Worm (Caenorhabditis elegans) whole organism, L4 larva: Measurements from ENCODE around the gene C16A11.5.

Experiments
- cey-2 ChIP-seq: sonication (generic microtip); optimal IDR thresholded peaks from 3 replicates; lab custom pipeline; 2017; ENCODE audit warnings: missing genetic modification characterization, mild to moderate bottlenecking, missing compliant biosample characterization, antibody characterized with exemption, borderline replicate concordance; ENCODE audit not compliant: insufficient read depth
- lin-1 ChIP-seq: fragments of 200-800 bp; sonication (Bioruptor generic); IDR thresholded peaks from 2 replicates; pipeline ENCODE4 v1.3.6; 2022; ENCODE audit warnings: missing genetic modification reagents, missing genetic modification characterization, missing compliant biosample characterization
- lin-13 ChIP-seq: fragments of 150-350 bp; optimal IDR thresholded peaks from 2 replicates; lab custom pipeline; 2014; ENCODE audit warnings: missing biosample characterization, missing genetic modification reagents, missing genetic modification characterization
- lin-39 ChIP-seq: fragments of 150-350 bp; optimal IDR thresholded peaks from 2 replicates; lab custom pipeline; 2014; ENCODE audit warnings: missing biosample characterization, missing genetic modification reagents, missing genetic modification characterization
- lsy-2 ChIP-seq, 2 experiments: fragments of 150-350 bp in 1 of 2; sonication (generic microtip) in 1 of 2; optimal IDR thresholded peaks; 2 replicates each; lab custom pipeline; 2014 to 2017; ENCODE audit warnings: missing biosample characterization in 2 of 2, missing genetic modification characterization in 2 of 2
- mes-2 ChIP-seq: sonication (generic microtip); optimal IDR thresholded peaks from 2 replicates; lab custom pipeline; 2016; ENCODE audit warnings: missing genotype, mild to moderate bottlenecking, missing genetic modification characterization, missing compliant biosample characterization; ENCODE audit not compliant: poor library complexity, severe bottlenecking
- nhr-28 ChIP-seq: fragments of 150-350 bp; optimal IDR thresholded peaks from 2 replicates; lab custom pipeline; 2014; ENCODE audit warnings: missing biosample characterization, missing genetic modification characterization
- nhr-77 ChIP-seq: fragments of 150-350 bp; optimal IDR thresholded peaks from 2 replicates; lab custom pipeline; 2014; ENCODE audit warnings: missing biosample characterization, missing genetic modification characterization
- pha-4 ChIP-seq, 2 experiments: fragments of 150-350 bp in 1 of 2; fragments of 200-800 bp in 1 of 2; sonication (Bioruptor generic) in 1 of 2; IDR thresholded peaks in 1 of 2; optimal IDR thresholded peaks in 1 of 2; 2 replicates each; pipeline versions ENCODE4 v1.3.6 to Lab custom; 2014 to 2022; ENCODE audit warnings: missing genetic modification characterization in 2 of 2, missing genetic modification reagents in 2 of 2, missing biosample characterization in 1 of 2, missing compliant biosample characterization in 1 of 2
- unc-130 ChIP-seq: sonication (generic microtip); optimal IDR thresholded peaks from 2 replicates; lab custom pipeline; 2016; ENCODE audit warnings: missing genetic modification reagents, missing genetic modification characterization, missing compliant biosample characterization

DNA sequence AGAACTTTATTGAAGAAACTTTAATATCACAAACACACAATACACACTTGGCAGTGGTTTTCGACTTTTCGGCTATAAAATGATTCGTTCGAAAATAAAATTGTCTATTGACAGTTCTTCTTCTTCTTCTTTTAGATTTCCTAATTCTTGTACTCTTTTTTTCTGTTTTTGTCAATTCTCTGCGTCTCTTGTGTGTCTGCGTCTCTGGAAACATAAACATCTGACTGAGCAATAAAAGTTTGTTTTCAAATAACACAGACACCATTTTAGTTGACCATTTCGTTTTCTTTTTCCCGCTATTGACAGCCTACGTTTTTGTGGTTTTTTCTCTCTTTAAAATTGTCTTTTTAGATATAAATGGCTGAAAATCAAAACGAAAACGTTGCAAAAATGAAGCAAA is 43.2 kb upstream of the C16A11.5 start, which contains the start of gene R03H10.1:
- peak; percentile 14 for TF ChIP-seq nhr-28 (tag; lab: Kevin White, UChicago)
- no peak for TF ChIP-seq mes-2 (tag; lab: Kevin White, UChicago)
- no peak for TF ChIP-seq unc-130 (GFP tag; lab: Kevin White, UChicago)
- no peak for TF ChIP-seq nhr-77
- TF ChIP-seq lin-13 (GFP tag; lab: Kevin White, UChicago) = no peak
- no peak for TF ChIP-seq lsy-2 (tag; optimal IDR thresholded peaks at IDR 0.05; lab: Kevin White, UChicago)
- TF ChIP-seq lin-1 (GFP tag; lab: Robert Waterston, UW) = no peak
- no peak for TF ChIP-seq lin-39 (tag; lab: Kevin White, UChicago)
- TF ChIP-seq pha-4 (GFP tag; IDR thresholded peaks at IDR 0.05; lab: Robert Waterston, UW) = no peak
- TF ChIP-seq pha-4 (tag; optimal IDR thresholded peaks at IDR 0.05; lab: Kevin White, UChicago) = no peak
- TF ChIP-seq cey-2 (tag; lab: Kevin White, UChicago) = no peak
